Worm (Caenorhabditis elegans) whole organism, early embryonic: ENCODE data around the gene W02A2.9.

Experiments
- B0310.2 ChIP-seq: sonication (generic microtip); optimal IDR thresholded peaks from 2 replicates; lab custom pipeline; 2016; ENCODE audit warnings: mild to moderate bottlenecking, missing genetic modification characterization, missing compliant biosample characterization
- aly-1 ChIP-seq: sonication (generic microtip); optimal IDR thresholded peaks from 2 replicates; lab custom pipeline; 2016; ENCODE audit warnings: missing genetic modification characterization, missing compliant biosample characterization
- ama-1 ChIP-seq: fragments of 150-350 bp; optimal IDR thresholded peaks from 2 replicates; lab custom pipeline; 2014
- ceh-36 ChIP-seq: sonication (generic microtip); optimal IDR thresholded peaks from 2 replicates; lab custom pipeline; 2016; ENCODE audit warnings: missing genetic modification characterization, inconsistent platforms, missing compliant biosample characterization
- ets-7 ChIP-seq: sonication (generic microtip); optimal IDR thresholded peaks from 2 replicates; lab custom pipeline; 2016; ENCODE audit warnings: missing genotype, missing genetic modification characterization, missing compliant biosample characterization
- flt-1 ChIP-seq: fragments of 200-800 bp; sonication (Bioruptor generic); IDR thresholded peaks from 2 replicates; pipeline ENCODE4 v1.3.6; 2022; ENCODE audit warnings: missing genetic modification characterization, missing compliant biosample characterization
- pes-1 ChIP-seq: fragments of 200-800 bp; sonication (Bioruptor generic); IDR thresholded peaks from 2 replicates; pipeline ENCODE4 v1.3.6; 2022; ENCODE audit warnings: missing genetic modification reagents, missing genetic modification characterization, missing compliant biosample characterization
- scrt-1 ChIP-seq: fragments of 200-800 bp; sonication (Bioruptor generic); IDR thresholded peaks from 2 replicates; pipeline ENCODE4 v1.3.6; 2022; ENCODE audit warnings: missing genetic modification characterization, missing compliant biosample characterization
- tbx-11 ChIP-seq: fragments of 200-800 bp; sonication (Bioruptor generic); IDR thresholded peaks from 2 replicates; pipeline ENCODE4 v1.3.6; 2022; ENCODE audit warnings: missing genetic modification characterization, missing compliant biosample characterization
- tbx-37 ChIP-seq: fragments of 200-800 bp; sonication (Bioruptor generic); conservative IDR thresholded peaks from 2 replicates; pipeline ENCODE4 v1.3.6; 2022; ENCODE audit warnings: missing genetic modification reagents, missing genetic modification characterization, missing compliant biosample characterization
- tra-4 ChIP-seq: sonication (generic microtip); optimal IDR thresholded peaks from 2 replicates; lab custom pipeline; 2017; ENCODE audit warnings: missing genetic modification characterization, missing compliant biosample characterization

DNA sequence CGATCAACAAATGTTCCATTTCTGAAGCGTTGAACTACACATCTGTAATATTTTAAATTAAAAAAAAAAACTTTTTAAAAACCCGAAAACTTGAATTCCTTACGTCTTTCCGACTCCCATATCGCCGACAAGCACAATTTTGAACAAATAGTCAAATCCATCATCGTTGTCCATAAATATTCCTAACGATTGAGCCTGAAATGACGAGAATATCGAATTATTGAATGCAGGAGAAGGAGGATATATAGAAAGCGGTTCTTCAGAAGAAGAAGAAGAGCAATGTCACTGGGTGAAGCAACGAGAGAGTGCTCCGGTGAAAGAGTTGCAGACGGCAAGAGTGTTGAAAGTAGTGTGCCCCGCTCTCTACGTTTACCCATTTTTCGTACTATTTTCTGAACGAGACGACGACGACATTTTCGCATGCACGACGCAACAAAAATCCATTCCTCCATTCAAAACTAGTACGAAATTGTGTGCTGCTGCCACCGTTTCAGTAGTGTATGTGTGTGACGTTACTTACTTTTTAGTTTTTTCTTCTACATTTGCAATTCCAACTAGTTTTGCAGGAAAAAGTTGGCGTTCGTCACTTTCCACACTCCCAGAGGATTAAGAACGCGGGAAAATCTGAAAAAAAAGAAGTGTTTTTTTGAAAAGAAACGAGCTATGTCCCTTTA is 36.4 kb downstream of the W02A2.9 start, which contains the start of gene rab-19:
- no peak for TF ChIP-seq ceh-36
- no peak for TF ChIP-seq ets-7 (tag; lab: Kevin White, UChicago)
- TF ChIP-seq tbx-11 (GFP tag; lab: Robert Waterston, UW), result no peak
- no peak for TF ChIP-seq flt-1
- TF ChIP-seq ama-1 (lab: Kevin White, UChicago), result no peak
- no peak for TF ChIP-seq pes-1 (GFP tag; lab: Robert Waterston, UW)
- TF ChIP-seq B0310.2 (tag; lab: Kevin White, UChicago), result no peak
- TF ChIP-seq tbx-37, result no peak
- no peak for TF ChIP-seq tra-4 (tag; lab: Kevin White, UChicago)
- TF ChIP-seq aly-1 (tag; lab: Kevin White, UChicago), result no peak
- no peak for TF ChIP-seq scrt-1
